Worm (Caenorhabditis elegans) whole organism, L4 larva: ENCODE measurements around the gene F17C8.9.
"Not testable (repeated sequence)": the region's sequence is repeated elsewhere in the genome, so short reads cannot be mapped to it uniquely, and the experiment has no call there.

ENCODE experiments used
- T26A8.4 ChIP-seq: fragments of 200-800 bp; sonication (Bioruptor generic); IDR thresholded peaks from 2 replicates; pipeline ENCODE4 v1.3.6; 2022; ENCODE audit warnings: missing genetic modification characterization, missing compliant biosample characterization
- Y48G9A.11 ChIP-seq: fragments of 200-800 bp; sonication (Bioruptor generic); IDR thresholded peaks from 2 replicates; pipeline ENCODE4 v1.3.6; 2022; ENCODE audit warnings: missing genetic modification reagents, missing genetic modification characterization, missing compliant biosample characterization
- ZK546.5 ChIP-seq, 2 experiments: sonication (generic microtip); optimal IDR thresholded peaks; 2 replicates each; lab custom pipeline; 2017; ENCODE audit warnings: missing biosample characterization in 2 of 2, missing genetic modification characterization in 2 of 2
- aha-1 ChIP-seq: fragments of 150-350 bp; peaks from one replicate; lab custom pipeline; 2014; ENCODE audit warnings: missing biosample characterization, missing genetic modification characterization
- aly-2 ChIP-seq: sonication (generic microtip); optimal IDR thresholded peaks from 2 replicates; lab custom pipeline; 2018; ENCODE audit warnings: missing biosample characterization, missing genetic modification characterization
- arid-1 ChIP-seq: fragments of 200-800 bp; sonication (Bioruptor generic); conservative IDR thresholded peaks from 2 replicates; pipeline ENCODE4 v1.3.6; 2022; ENCODE audit warnings: missing genetic modification reagents, missing genetic modification characterization, missing compliant biosample characterization
- attf-4 ChIP-seq: sonication (generic microtip); optimal IDR thresholded peaks from 3 replicates; lab custom pipeline; 2017; ENCODE audit warnings: missing biosample characterization, missing genetic modification characterization
- ceh-20 ChIP-seq: fragments of 200-800 bp; sonication (Bioruptor generic); IDR thresholded peaks from 2 replicates; pipeline ENCODE4 v1.3.6; 2022; ENCODE audit warnings: missing genetic modification reagents, missing genetic modification characterization, missing compliant biosample characterization
- ceh-62 ChIP-seq: sonication (generic microtip); optimal IDR thresholded peaks from 2 replicates; lab custom pipeline; 2017; ENCODE audit warnings: missing biosample characterization, missing genetic modification characterization
- ctbp-1 ChIP-seq: fragments of 200-800 bp; sonication (Bioruptor generic); IDR thresholded peaks from 2 replicates; pipeline ENCODE4 v1.3.6; 2022; ENCODE audit warnings: missing genetic modification reagents, missing genetic modification characterization, missing compliant biosample characterization
- daf-8 ChIP-seq: fragments of 200-800 bp; sonication (Bioruptor generic); IDR thresholded peaks from 2 replicates; pipeline ENCODE4 v1.3.6; 2022; ENCODE audit warnings: missing genetic modification characterization, missing compliant biosample characterization
- dmd-6 ChIP-seq: fragments of 200-800 bp; sonication (Bioruptor generic); IDR thresholded peaks from 2 replicates; pipeline ENCODE4 v1.3.6; 2022; ENCODE audit warnings: missing genetic modification reagents, missing genetic modification characterization, missing compliant biosample characterization
- dmd-9 ChIP-seq: fragments of 200-800 bp; sonication (Bioruptor generic); IDR thresholded peaks from 2 replicates; pipeline ENCODE4 v1.3.6; 2022; ENCODE audit warnings: missing genetic modification reagents, missing genetic modification characterization, missing compliant biosample characterization
- hmg-1.1 ChIP-seq: fragments of 200-800 bp; sonication (Bioruptor generic); IDR thresholded peaks from 2 replicates; pipeline ENCODE4 v1.3.6; 2022; ENCODE audit warnings: missing genetic modification reagents, missing genetic modification characterization, missing compliant biosample characterization
- jun-1 ChIP-seq: fragments of 150-350 bp; optimal IDR thresholded peaks from 2 replicates; lab custom pipeline; 2014; ENCODE audit warnings: missing biosample characterization, missing genetic modification reagents, missing genetic modification characterization
- lin-13 ChIP-seq: fragments of 150-350 bp; optimal IDR thresholded peaks from 2 replicates; lab custom pipeline; 2014; ENCODE audit warnings: missing biosample characterization, missing genetic modification reagents, missing genetic modification characterization
- lin-29 ChIP-seq: fragments of 200-800 bp; sonication (Bioruptor generic); IDR thresholded peaks from 2 replicates; pipeline ENCODE4 v1.3.6; 2022; ENCODE audit warnings: missing genetic modification reagents, missing genetic modification characterization, missing compliant biosample characterization
- lin-38 ChIP-seq: fragments of 200-800 bp; sonication (Bioruptor generic); IDR thresholded peaks from 2 replicates; pipeline ENCODE4 v1.3.6; 2022; ENCODE audit warnings: missing genetic modification reagents, missing genetic modification characterization, missing compliant biosample characterization
- lsy-2 ChIP-seq, 2 experiments: fragments of 150-350 bp in 1 of 2; sonication (generic microtip) in 1 of 2; optimal IDR thresholded peaks; 2 replicates each; lab custom pipeline; 2014 to 2017; ENCODE audit warnings: missing biosample characterization in 2 of 2, missing genetic modification characterization in 2 of 2
- madf-9 ChIP-seq: fragments of 200-800 bp; sonication (Bioruptor generic); conservative IDR thresholded peaks from 2 replicates; pipeline ENCODE4 v1.3.6; 2022; ENCODE audit warnings: missing genetic modification reagents, missing genetic modification characterization, missing compliant biosample characterization
- mdt-29 ChIP-seq: fragments of 200-800 bp; sonication (Bioruptor generic); IDR thresholded peaks from 2 replicates; pipeline ENCODE4 v1.3.6; 2022; ENCODE audit warnings: missing genetic modification reagents, missing genetic modification characterization, missing compliant biosample characterization
- nhr-102 ChIP-seq: sonication (generic microtip); optimal IDR thresholded peaks from 2 replicates; lab custom pipeline; 2016; ENCODE audit warnings: mild to moderate bottlenecking, missing genetic modification characterization, moderate library complexity, missing compliant biosample characterization
- nhr-42 ChIP-seq: fragments of 200-800 bp; sonication (Bioruptor generic); IDR thresholded peaks from 2 replicates; pipeline ENCODE4 v1.3.6; 2022; ENCODE audit warnings: missing genetic modification characterization, missing compliant biosample characterization
- nhr-6 ChIP-seq: fragments of 150-350 bp; optimal IDR thresholded peaks from 2 replicates; lab custom pipeline; 2014; ENCODE audit warnings: missing biosample characterization, missing genetic modification characterization
- set-16 ChIP-seq: fragments of 200-800 bp; sonication (Bioruptor generic); IDR thresholded peaks from 2 replicates; pipeline ENCODE4 v1.3.6; 2022; ENCODE audit warnings: missing genetic modification reagents, missing genetic modification characterization, missing compliant biosample characterization
- snpc-1.2 ChIP-seq: fragments of 200-800 bp; sonication (Bioruptor generic); IDR thresholded peaks from 2 replicates; pipeline ENCODE4 v1.3.6; 2022; ENCODE audit warnings: missing genetic modification reagents, missing genetic modification characterization, missing compliant biosample characterization
- snpc-4 ChIP-seq: fragments of 150-350 bp; optimal IDR thresholded peaks from 2 replicates; lab custom pipeline; 2014; ENCODE audit warnings: missing biosample characterization, missing genetic modification characterization
- spr-1 ChIP-seq: sonication (generic microtip); optimal IDR thresholded peaks from 2 replicates; lab custom pipeline; 2016; ENCODE audit warnings: mild to moderate bottlenecking, missing genetic modification characterization, missing compliant biosample characterization
- unc-62 ChIP-seq, 3 experiments: fragments of 150-350 bp in 1 of 3; sonication (generic microtip); optimal IDR thresholded peaks in 2 of 3; peaks in 1 of 3; 1 replicate in 1 of 3; 2 replicates in 2 of 3; lab custom pipeline; 2014 to 2017; ENCODE audit warnings: missing biosample characterization in 3 of 3, missing genetic modification characterization in 3 of 3, missing genetic modification reagents in 3 of 3, missing genotype in 1 of 3
- vab-7 ChIP-seq: fragments of 200-800 bp; sonication (Bioruptor generic); IDR thresholded peaks from 2 replicates; pipeline ENCODE4 v1.3.6; 2022; ENCODE audit warnings: missing genetic modification reagents, missing genetic modification characterization, missing compliant biosample characterization
- zfp-3 ChIP-seq: fragments of 200-800 bp; sonication (Bioruptor generic); conservative IDR thresholded peaks from 2 replicates; pipeline ENCODE4 v1.3.6; 2022; ENCODE audit warnings: missing genetic modification reagents, missing genetic modification characterization, missing compliant biosample characterization

Gene F17C8.9

ce11 chrIII:4742620-4743019 is 8.5 kb downstream of the F17C8.9 start, which contains the start of gene twk-6:
Gene twk-6, plus strand, starts transcription at chrIII:4742920.
- not testable (repeated sequence) for TF ChIP-seq vab-7 (GFP tag; lab: Robert Waterston, UW); snpc-4 (tag; lab: Kevin White, UChicago); lin-29 (GFP tag; lab: Robert Waterston, UW)

DNA sequence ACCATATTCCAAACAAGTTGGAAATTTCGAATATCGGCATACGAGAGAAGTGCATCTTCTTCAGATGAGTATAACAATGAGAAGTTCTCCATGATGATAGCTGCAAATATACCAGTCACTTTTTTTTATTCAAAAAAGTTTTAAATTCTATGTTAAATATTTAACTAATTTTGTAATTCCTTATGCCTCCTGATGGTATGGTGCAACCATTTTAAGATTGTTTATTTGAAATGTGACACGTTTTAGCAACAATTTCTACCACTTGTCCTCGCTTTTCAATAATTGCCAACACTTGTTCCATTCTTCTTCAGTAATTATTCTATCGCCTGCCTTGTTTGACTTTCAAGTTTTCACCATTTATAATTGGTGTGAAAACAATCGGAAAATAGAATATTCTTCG is 11.8 kb downstream of the F17C8.9 start, which contains the start of gene F17C8.6:
Gene F17C8.6, minus strand, starts transcription at position 101 of the 400 bp plus-strand sequence.
- TF ChIP-seq attf-4 (tag; lab: Kevin White, UChicago) (no peak), spr-1 (tag; lab: Kevin White, UChicago) (no peak), jun-1 (tag; lab: Kevin White, UChicago) (no peak), aha-1 (tag; lab: Kevin White, UChicago) (no peak), aly-2 (tag; lab: Kevin White, UChicago) (no peak), daf-8 (GFP tag; lab: Robert Waterston, UW) (no peak), lin-13 (no peak), ZK546.5 (tag; optimal IDR thresholded peaks at IDR 0.05; lab: Kevin White, UChicago) (no peak)

DNA sequence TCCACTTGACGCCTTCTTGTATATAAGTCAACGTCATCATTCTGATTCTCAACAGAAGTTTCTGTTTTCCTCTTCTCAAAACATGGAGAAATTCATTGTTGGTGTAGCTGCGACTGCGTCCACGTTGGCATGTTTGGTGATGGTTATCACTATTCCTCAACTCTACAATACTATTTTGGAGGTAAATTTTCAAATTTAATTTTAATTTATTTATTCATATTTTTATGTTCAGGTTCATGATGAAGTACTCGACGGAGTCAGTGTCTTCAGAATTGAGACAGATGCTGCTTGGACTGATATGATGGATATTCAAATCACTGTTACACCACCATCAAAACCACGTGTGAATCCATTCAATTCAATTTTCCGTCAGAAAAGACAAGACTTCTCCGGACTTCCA is 14.0 kb downstream of the F17C8.9 start, which contains the start of gene col-89:
Gene col-89, plus strand, starts transcription at position 19 of the 400 bp plus-strand sequence.
- TF ChIP-seq unc-62 (GFP tag; optimal IDR thresholded peaks at IDR 0.05 in 1 of 2; lab: Kevin White, UChicago) (peak in 1 of 2 experiments; percentile 94), unc-62 (tag; optimal IDR thresholded peaks at IDR 0.05; lab: Kevin White, UChicago) (no peak), Y48G9A.11 (GFP tag; lab: Robert Waterston, UW) (no peak), mdt-29 (GFP tag; lab: Robert Waterston, UW) (no peak), nhr-6 (tag; lab: Kevin White, UChicago) (no peak), daf-8 (GFP tag; lab: Robert Waterston, UW) (no peak)

- TF ChIP-seq aly-2 (tag; lab: Kevin White, UChicago) (no peak), madf-9 (GFP tag; lab: Robert Waterston, UW) (no peak), ceh-62 (tag; lab: Kevin White, UChicago) (no peak), dmd-9 (no peak), unc-62 (GFP tag; optimal IDR thresholded peaks at IDR 0.05 in 1 of 2; lab: Kevin White, UChicago) (peak in 1 of 2 experiments; percentile 73), unc-62 (tag; optimal IDR thresholded peaks at IDR 0.05; lab: Kevin White, UChicago) (no peak), nhr-102 (tag; lab: Kevin White, UChicago) (no peak), set-16 (GFP tag; lab: Robert Waterston, UW) (peak; percentile 96), zfp-3 (GFP tag; lab: Robert Waterston, UW) (no peak)
These were observed 14.5 kb downstream of the F17C8.9 start for ce11 chrIII:4748666-4749065.

ce11 chrIII:4752569-4752968 is 18.4 kb downstream of the F17C8.9 start:
- TF ChIP-seq lsy-2 (tag; optimal IDR thresholded peaks at IDR 0.05; lab: Kevin White, UChicago) (peak in 1 of 2 experiments; percentile 38), hmg-1.1 (peak; percentile 75), ceh-20 (GFP tag; lab: Robert Waterston, UW) (peak; percentile 82), T26A8.4 (peak; percentile 77), snpc-1.2 (GFP tag; lab: Robert Waterston, UW) (0 out of 2 replicates have a peak, but pooled peaks have one; percentile 39), ctbp-1 (GFP tag; lab: Robert Waterston, UW) (peak; percentile 67), zfp-3 (GFP tag; lab: Robert Waterston, UW) (0 out of 2 replicates have a peak, but pooled peaks have one; percentile 60), Y48G9A.11 (GFP tag; lab: Robert Waterston, UW) (0 out of 2 replicates have a peak, but pooled peaks have one; percentile 32), arid-1 (GFP tag; lab: Robert Waterston, UW) (peak; percentile 65), lin-38 (peak; percentile 84), nhr-42 (0 out of 2 replicates have a peak, but pooled peaks have one; percentile 19), mdt-29 (GFP tag; lab: Robert Waterston, UW) (0 out of 2 replicates have a peak, but pooled peaks have one; percentile 8), lin-29 (GFP tag; lab: Robert Waterston, UW) (peak; percentile 82), dmd-6 (GFP tag; lab: Robert Waterston, UW) (peak; percentile 35)
